Worm (Caenorhabditis elegans): ENCODE measurements around the gene tag-30.

The tag-30 gene

ce11 chrIV:11867652-11868232 lies 12.8 kb upstream of the tag-30 start:
- TF ChIP-seq lag-1 (GFP tag; IDR thresholded peaks at IDR 0.05) = no peak
- no peak for TF ChIP-seq aptf-2 (GFP tag; conservative IDR thresholded peaks at IDR 0.05)
- no peak for TF ChIP-seq ztf-28 (GFP tag; IDR thresholded peaks at IDR 0.05)
- TF ChIP-seq zfh-2 (GFP tag; conservative IDR thresholded peaks at IDR 0.05) = no peak
- TF ChIP-seq hmg-20 (GFP tag; IDR thresholded peaks at IDR 0.05) = no peak
- TF ChIP-seq bed-1 (GFP tag; IDR thresholded peaks at IDR 0.05) = no peak
- TF ChIP-seq lir-1 (GFP tag; conservative IDR thresholded peaks at IDR 0.05) = no peak
- TF ChIP-seq let-607 (tag; optimal IDR thresholded peaks at IDR 0.05) = no peak
- no peak for TF ChIP-seq chd-7 (tag; optimal IDR thresholded peaks at IDR 0.05)
- no peak for TF ChIP-seq mcd-1 (GFP tag; IDR thresholded peaks at IDR 0.05)
- TF ChIP-seq Y56A3A.18 (GFP tag; IDR thresholded peaks at IDR 0.05) = no peak
- no peak for TF ChIP-seq K11D2.4 (GFP tag; IDR thresholded peaks at IDR 0.05)
- no peak for TF ChIP-seq zim-3 (tag; optimal IDR thresholded peaks at IDR 0.05)

- TF ChIP-seq egl-18 (GFP tag; IDR thresholded peaks at IDR 0.05) = no peak
- no peak for TF ChIP-seq somi-1 (GFP tag; optimal IDR thresholded peaks at IDR 0.05)
- TF ChIP-seq aptf-3 (GFP tag; IDR thresholded peaks at IDR 0.05) = no peak
- TF ChIP-seq dox-1 (GFP tag; IDR thresholded peaks at IDR 0.05) = no peak
- no peak for TF ChIP-seq hmg-20 (GFP tag; IDR thresholded peaks at IDR 0.05)
- TF ChIP-seq atf-7 (tag; optimal IDR thresholded peaks at IDR 0.05) = no peak
- TF ChIP-seq let-526 (GFP tag; IDR thresholded peaks at IDR 0.05) = no peak
- TF ChIP-seq efl-1 (GFP tag; optimal IDR thresholded peaks at IDR 0.05) = no peak
- TF ChIP-seq let-607 (tag; optimal IDR thresholded peaks at IDR 0.05) = no peak
- TF ChIP-seq die-1 (tag; optimal IDR thresholded peaks at IDR 0.05) = no peak
- TF ChIP-seq snpc-3.4 (tag; optimal IDR thresholded peaks at IDR 0.05) = no peak
- TF ChIP-seq hlh-26 (GFP tag; conservative IDR thresholded peaks at IDR 0.05) = no peak
- no peak for TF ChIP-seq ztf-22 (GFP tag; optimal IDR thresholded peaks at IDR 0.05)
- no peak for TF ChIP-seq bed-1 (GFP tag; IDR thresholded peaks at IDR 0.05)
- TF ChIP-seq Y79H2A.3 (GFP tag; conservative IDR thresholded peaks at IDR 0.05) = no peak
- no peak for TF ChIP-seq ztf-26 (tag; optimal IDR thresholded peaks at IDR 0.05)
- no peak for TF ChIP-seq nhr-179 (tag; optimal IDR thresholded peaks at IDR 0.05)
- no peak for TF ChIP-seq lin-26 (GFP tag; IDR thresholded peaks at IDR 0.05)
- no peak for TF ChIP-seq rcor-1 (GFP tag; IDR thresholded peaks at IDR 0.05)
Measured at ce11 chrIV:11864226-11864625, 9.3 kb upstream of the tag-30 start, which contains the start of gene trpa-1. Gene trpa-1, plus strand, starts transcription at chrIV:11864526.

- TF ChIP-seq efl-1 (GFP tag; optimal IDR thresholded peaks at IDR 0.05) (no peak), ztf-28 (GFP tag; IDR thresholded peaks at IDR 0.05) (no peak), unc-62 (GFP tag; optimal IDR thresholded peaks at IDR 0.05) (no peak), ama-1 (optimal IDR thresholded peaks at IDR 0.05) (no peak), ama-1 (GFP tag; optimal IDR thresholded peaks at IDR 0.05) (no peak), gei-17 (GFP tag; optimal IDR thresholded peaks at IDR 0.05) (no peak)
Measured at ce11 chrIV:11863428-11863827, 8.5 kb upstream of the tag-30 start.

- TF ChIP-seq chd-7 (tag; optimal IDR thresholded peaks at IDR 0.05) = no peak
- peak; percentile 7 for TF ChIP-seq B0035.1 (tag; optimal IDR thresholded peaks at IDR 0.05)
- no peak for TF ChIP-seq athp-1 (tag; optimal IDR thresholded peaks at IDR 0.05)
- TF ChIP-seq attf-5 (GFP tag; optimal IDR thresholded peaks at IDR 0.05) = peak; percentile 27
- peak; percentile 47 for TF ChIP-seq mcd-1 (GFP tag; IDR thresholded peaks at IDR 0.05)
- TF ChIP-seq unc-130 (GFP tag; optimal IDR thresholded peaks at IDR 0.05) = peak; percentile 36
- TF ChIP-seq hmg-1.2 (GFP tag; IDR thresholded peaks at IDR 0.05) = peak; percentile 28; the same call in 1 of the 2 replicates
- TF ChIP-seq die-1 (tag; optimal IDR thresholded peaks at IDR 0.05) = no peak
- 0 out of 2 replicates have a peak, but pooled peaks have one; percentile 48 for TF ChIP-seq F39B2.1 (GFP tag; IDR thresholded peaks at IDR 0.05)
- TF ChIP-seq pbrm-1 (GFP tag; IDR thresholded peaks at IDR 0.05) = 0 out of 2 replicates have a peak, but pooled peaks have one; percentile 43
- TF ChIP-seq ets-4 (GFP tag; optimal IDR thresholded peaks at IDR 0.05) = no peak
- TF ChIP-seq repo-1 (tag; optimal IDR thresholded peaks at IDR 0.05) = peak; percentile 46
- peak; percentile 62 for TF ChIP-seq madf-6 (GFP tag; IDR thresholded peaks at IDR 0.05)
- no peak for TF ChIP-seq dpff-1 (tag; optimal IDR thresholded peaks at IDR 0.05)
- TF ChIP-seq dpl-1 (GFP tag; optimal IDR thresholded peaks at IDR 0.05) = no peak
Measured at ce11 chrIV:11859995-11860605, 5.1 kb upstream of the tag-30 start, which contains the start of gene mob-1. Gene mob-1, plus strand, starts transcription at chrIV:11860555.

Data from whole organism, young adult.